Fruit fly (Drosophila melanogaster): Measurements from ENCODE around the gene CG11403.

DNA sequence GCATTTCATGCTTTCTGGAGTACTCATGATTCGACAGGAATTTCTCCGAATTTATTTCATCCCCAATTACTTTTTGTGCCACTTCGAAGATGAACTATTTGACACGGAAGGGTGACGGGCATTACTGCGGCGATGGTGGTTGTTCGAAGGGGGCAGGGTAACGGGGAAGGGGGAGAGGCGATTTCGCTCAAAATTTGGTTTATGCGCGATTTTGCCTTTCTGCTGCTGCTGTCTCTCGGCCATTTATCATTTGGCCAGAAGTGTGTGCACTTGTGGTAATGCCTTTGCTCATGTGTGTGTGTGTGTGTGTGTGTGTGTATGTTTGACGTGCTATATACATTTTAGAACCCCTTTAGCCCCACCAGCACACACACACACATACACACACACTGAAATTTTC lies 13.3 kb upstream of the CG11403 start:
- TF ChIP-seq Ets21C (GFP tag; optimal IDR thresholded peaks at IDR 0.05) (no peak), CG6163 (GFP tag; IDR thresholded peaks at IDR 0.05) (no peak), Met (GFP tag; optimal IDR thresholded peaks at IDR 0.05) (no peak), CG6808 (GFP tag; optimal IDR thresholded peaks at IDR 0.05) (no peak), CG31627 (GFP tag; optimal IDR thresholded peaks at IDR 0.05) (no peak)
